Worm (Caenorhabditis elegans): ENCODE measurements around the gene emb-5.
A peak's percentile ranks its signal among the peaks of the same experiment; 100 is the strongest.

Gene emb-5

DNA sequence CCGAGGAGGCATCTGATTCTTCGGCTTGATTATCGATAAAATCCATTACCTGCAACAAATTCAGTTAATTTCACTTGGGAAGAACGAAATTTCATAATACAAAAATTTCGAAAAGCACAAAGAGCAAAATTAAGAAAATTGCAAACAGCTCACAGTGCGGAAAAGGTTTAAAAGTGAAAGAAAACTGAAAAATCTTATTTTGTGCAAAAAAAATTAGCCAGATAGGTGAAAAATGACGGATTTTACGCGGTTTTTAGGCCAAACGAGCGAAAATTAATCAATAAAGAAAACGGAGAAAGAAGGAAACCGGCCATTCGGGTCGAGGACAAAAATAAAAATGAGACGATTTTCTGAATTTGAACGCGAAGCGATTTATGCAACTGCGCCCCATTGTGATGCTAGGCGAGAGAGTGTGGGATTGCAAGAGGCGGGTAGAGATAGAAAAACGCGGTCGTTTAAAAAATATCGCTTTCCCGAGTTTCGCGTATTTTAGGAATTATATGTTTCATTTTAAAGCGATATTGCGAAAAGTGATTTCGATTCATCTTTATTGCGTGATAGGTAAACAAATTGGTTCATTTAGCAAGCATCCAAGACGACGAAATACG is at the start of gene emb-5 (continued):
- TF ChIP-seq daf-16 (GFP tag; optimal IDR thresholded peaks at IDR 0.05): no peak
- peak; percentile 10 for TF ChIP-seq daf-16 (tag; optimal IDR thresholded peaks at IDR 0.05)
- TF ChIP-seq D1046.2 (GFP tag; IDR thresholded peaks at IDR 0.05): no peak
- TF ChIP-seq dmd-8 (GFP tag; IDR thresholded peaks at IDR 0.05): no peak
- no peak for TF ChIP-seq daf-12 (tag; optimal IDR thresholded peaks at IDR 0.05)
- TF ChIP-seq F44E2.7 (GFP tag; IDR thresholded peaks at IDR 0.05): no peak
- no peak for TF ChIP-seq daf-8 (GFP tag; IDR thresholded peaks at IDR 0.05)
- no peak for TF ChIP-seq aly-2 (tag; optimal IDR thresholded peaks at IDR 0.05)
- no peak for TF ChIP-seq lir-3 (tag; optimal IDR thresholded peaks at IDR 0.05)
- no peak for TF ChIP-seq F49E8.2 (tag; optimal IDR thresholded peaks at IDR 0.05; ENCODE audit: borderline replicate concordance)
- TF ChIP-seq jun-1 (tag; optimal IDR thresholded peaks at IDR 0.05): no peak
- TF ChIP-seq nhr-28 (tag; optimal IDR thresholded peaks at IDR 0.05): peak; percentile 27
- no peak for TF ChIP-seq nhr-102 (tag; optimal IDR thresholded peaks at IDR 0.05)
- TF ChIP-seq dmd-6 (GFP tag; IDR thresholded peaks at IDR 0.05): no peak
- no peak for TF ChIP-seq dmd-9 (GFP tag; IDR thresholded peaks at IDR 0.05)
- no peak; the same call in none of the 2 replicates for TF ChIP-seq hmg-1.1 (GFP tag; IDR thresholded peaks at IDR 0.05)
- no peak for TF ChIP-seq tag-97 (GFP tag; IDR thresholded peaks at IDR 0.05)
- TF ChIP-seq lim-7 (GFP tag; IDR thresholded peaks at IDR 0.05): no peak
- TF ChIP-seq nhr-77 (tag; optimal IDR thresholded peaks at IDR 0.05): no peak
- no peak for TF ChIP-seq dve-1 (tag; optimal IDR thresholded peaks at IDR 0.05; ENCODE audit: insufficient read depth)
- no peak for TF ChIP-seq nhr-25 (tag; optimal IDR thresholded peaks at IDR 0.05; ENCODE audit: borderline replicate concordance, insufficient read depth)
- TF ChIP-seq nhr-10 (tag; optimal IDR thresholded peaks at IDR 0.05): no peak
- TF ChIP-seq zfp-3 (GFP tag; conservative IDR thresholded peaks at IDR 0.05): no peak
- TF ChIP-seq ztf-11 (tag; optimal IDR thresholded peaks at IDR 0.05): no peak
- TF ChIP-seq mxl-2 (GFP tag; conservative IDR thresholded peaks at IDR 0.05): no peak
- TF ChIP-seq ceh-20 (GFP tag; IDR thresholded peaks at IDR 0.05): no peak
- no peak for TF ChIP-seq ZK337.2 (GFP tag; IDR thresholded peaks at IDR 0.05)
- TF ChIP-seq ZK546.5 (tag; optimal IDR thresholded peaks at IDR 0.05): no peak
- TF ChIP-seq mes-2 (tag; optimal IDR thresholded peaks at IDR 0.05; ENCODE audit: poor library complexity, severe bottlenecking): peak; percentile 74
- TF ChIP-seq vab-7 (GFP tag; IDR thresholded peaks at IDR 0.05): no peak

DNA sequence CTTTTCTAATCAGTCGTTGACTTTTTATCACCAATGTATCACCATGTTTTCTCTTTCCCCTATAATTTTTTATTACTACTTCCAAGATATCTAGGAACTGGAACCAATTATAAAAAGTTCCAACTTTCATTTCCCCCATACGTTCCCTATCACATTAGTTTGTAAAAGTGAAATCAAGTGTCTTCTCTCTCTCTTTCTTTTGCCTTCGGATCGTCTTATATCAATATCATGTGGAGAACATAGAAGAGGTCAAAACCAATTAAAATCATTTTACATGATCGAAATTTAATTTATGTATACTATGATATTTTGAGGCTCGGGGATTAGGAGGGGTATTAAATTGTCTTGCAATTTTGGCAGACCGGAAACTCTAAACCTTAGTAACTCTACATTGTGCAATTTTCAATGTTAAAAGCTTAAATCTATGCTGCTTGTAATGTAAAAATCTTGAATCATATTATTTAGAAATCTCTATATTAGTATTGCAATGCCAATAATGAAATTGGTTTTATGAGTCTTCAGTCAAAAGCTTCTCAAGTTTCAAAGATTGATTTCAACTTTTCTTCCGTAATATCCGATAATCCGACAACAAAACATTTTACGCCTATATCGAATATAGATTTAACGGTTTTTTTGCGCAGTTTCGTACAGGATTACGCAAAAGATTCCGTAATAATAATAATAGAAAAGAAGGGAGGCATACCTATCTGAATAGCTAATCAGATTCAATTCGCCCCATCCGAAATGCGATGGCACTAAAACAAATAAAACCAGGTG is 47.6 kb upstream of the emb-5 start:
- peak; percentile 96 for TF ChIP-seq aha-1 (tag)
- TF ChIP-seq fkh-10 (GFP tag; optimal IDR thresholded peaks at IDR 0.05): no peak

DNA sequence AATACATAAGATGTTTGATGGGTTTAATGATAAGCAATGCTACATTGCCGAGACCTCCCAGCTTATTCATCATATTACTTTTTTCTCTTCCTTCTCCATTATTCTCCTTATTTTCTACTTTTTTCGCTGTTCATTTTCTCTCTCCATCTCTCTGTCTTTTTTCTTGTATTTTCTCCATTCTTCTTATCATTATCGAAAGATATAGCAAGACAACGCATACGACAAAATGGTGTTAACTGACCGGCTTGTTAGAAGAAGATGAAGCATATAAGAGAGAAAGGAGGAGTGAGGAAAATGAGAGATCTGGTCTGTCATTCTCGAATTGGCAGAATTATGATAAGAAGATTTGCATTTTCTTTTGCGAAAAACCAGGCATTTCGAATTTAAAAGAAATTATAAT is 46.4 kb upstream of the emb-5 start:
- no peak for TF ChIP-seq daf-19 (GFP tag; conservative IDR thresholded peaks at IDR 0.05)
- no peak for TF ChIP-seq zip-2 (tag; optimal IDR thresholded peaks at IDR 0.05)
- TF ChIP-seq mxl-3 (GFP tag; optimal IDR thresholded peaks at IDR 0.05): peak; percentile 9
- no peak for TF ChIP-seq ceh-62 (tag; optimal IDR thresholded peaks at IDR 0.05)
- TF ChIP-seq hlh-11 (tag; optimal IDR thresholded peaks at IDR 0.05): no peak
- TF ChIP-seq arid-1 (GFP tag; conservative IDR thresholded peaks at IDR 0.05): no peak
- TF ChIP-seq fkh-10 (GFP tag; optimal IDR thresholded peaks at IDR 0.05): no peak
- TF ChIP-seq nhr-28 (tag; optimal IDR thresholded peaks at IDR 0.05): peak; percentile 47
- TF ChIP-seq egl-43 (GFP tag; IDR thresholded peaks at IDR 0.05): no peak
- no peak for TF ChIP-seq fos-1 (tag; optimal IDR thresholded peaks at IDR 0.05)
- no peak for TF ChIP-seq ztf-11 (tag; optimal IDR thresholded peaks at IDR 0.05)
- peak in 1 of 2 experiments; percentile 75 for TF ChIP-seq unc-62 (GFP tag; optimal IDR thresholded peaks at IDR 0.05 in 1 of 2)
- TF ChIP-seq unc-62 (tag; optimal IDR thresholded peaks at IDR 0.05): no peak

All from whole organism, L4 larva.